Fruit fly (Drosophila melanogaster): Measurements from ENCODE around the gene Drice.

The Drice gene

DNA sequence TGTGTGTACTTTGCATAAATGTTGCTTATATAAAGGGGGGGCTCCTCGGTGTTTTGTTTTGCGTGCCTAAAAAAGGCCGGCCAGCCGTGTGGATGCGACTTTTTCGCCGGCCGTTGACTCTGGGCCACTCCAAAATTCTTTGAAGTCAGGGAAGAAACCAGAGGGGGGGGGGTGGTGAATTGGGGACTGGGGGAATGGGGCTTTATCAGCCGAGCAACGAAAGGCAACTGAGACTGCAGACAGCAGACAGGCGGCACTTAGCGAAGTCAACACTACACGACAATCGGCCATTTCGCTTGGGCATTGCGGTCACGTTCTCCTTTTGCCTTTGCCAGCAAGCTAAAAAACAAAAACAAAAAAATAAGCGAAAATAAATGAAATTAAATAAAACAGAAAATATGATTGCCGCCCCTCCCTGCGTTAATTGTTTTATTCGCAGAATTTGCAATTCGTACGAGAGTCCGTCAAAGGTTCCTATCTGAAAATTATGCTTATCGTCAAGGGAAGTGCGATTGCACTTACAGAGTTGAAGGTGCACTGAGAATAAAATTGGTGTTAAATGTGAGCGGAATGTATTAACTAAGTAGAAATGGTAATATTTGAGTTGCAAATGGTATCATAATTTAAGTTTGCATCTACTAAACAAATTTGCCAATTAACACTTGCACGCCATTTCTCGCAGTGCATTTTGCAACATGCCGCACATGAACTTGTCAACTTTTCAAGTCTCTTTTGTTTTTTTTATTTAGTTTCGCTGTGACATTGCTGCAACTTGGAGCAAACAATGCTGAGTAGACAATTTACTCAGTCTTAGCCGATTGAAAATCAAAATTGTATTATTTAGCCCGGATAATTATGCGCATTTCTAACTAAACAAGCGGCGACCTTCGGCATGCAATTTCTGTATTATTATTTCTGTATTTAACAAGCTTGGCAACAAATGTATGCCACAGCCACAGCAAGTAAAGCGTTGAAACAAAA is 13.2 kb upstream of the Drice start:
- TF ChIP-seq noc (tag; optimal IDR thresholded peaks at IDR 0.05), result no peak

DNA sequence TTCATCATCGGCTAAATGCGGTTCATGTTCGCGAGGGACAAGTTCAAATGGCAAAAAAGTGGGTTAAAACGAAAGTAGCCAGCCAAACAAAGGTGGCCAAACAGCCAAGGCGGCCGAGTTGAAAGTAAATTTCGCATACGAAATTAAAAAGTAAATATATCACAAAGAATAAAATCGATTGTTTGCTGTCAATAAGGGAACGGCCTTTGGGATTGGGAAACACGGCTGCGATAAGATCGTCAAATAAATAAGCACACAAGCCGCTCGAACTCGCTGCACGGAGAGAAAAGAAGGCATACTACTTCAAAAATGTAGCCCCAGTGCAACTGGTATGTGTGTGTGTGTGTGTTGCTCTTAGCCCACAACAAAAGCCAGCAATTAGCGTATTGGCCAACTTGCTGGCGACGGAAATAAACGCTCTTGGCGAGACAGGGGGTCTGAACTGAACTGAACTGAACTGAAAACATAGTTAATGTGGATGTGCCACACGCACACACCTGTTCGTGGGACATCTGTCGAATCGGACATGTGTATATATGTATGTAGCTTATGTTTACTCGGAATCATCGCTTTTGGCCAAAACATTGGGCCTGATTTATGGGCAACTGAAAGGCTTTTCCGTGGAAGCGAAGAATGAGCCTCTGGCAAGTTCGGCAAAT is 11.4 kb upstream of the Drice start:
- no peak for TF ChIP-seq noc (tag; optimal IDR thresholded peaks at IDR 0.05)

DNA sequence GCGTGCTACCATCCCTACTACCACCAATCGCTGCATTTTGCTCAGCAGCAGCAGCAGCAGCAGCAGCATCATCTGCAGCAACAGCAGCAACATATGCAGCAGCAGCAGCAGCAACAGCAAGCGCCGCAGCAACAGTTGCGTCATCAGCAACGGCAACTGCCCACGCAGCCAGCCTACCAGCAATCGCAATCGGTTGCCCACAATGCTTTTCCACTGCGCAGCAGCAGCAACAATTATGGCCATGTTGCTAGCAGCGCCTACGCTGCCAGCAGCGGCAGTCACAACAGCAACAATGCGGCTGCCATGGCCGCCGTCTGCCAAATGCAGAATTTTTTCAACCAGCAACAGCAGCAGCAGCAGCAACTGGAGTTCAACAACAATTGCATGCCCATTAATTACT is 9.3 kb upstream of the Drice start:
- TF ChIP-seq noc (tag; optimal IDR thresholded peaks at IDR 0.05), result no peak

- TF ChIP-seq noc (tag; optimal IDR thresholded peaks at IDR 0.05), result no peak
These were observed 5.1 kb upstream of the Drice start, which contains the start of gene sro for dm6 chr3R:29794161-29794882. sro (plus strand) TSS chr3R:29794597.

dm6 chr3R:29797183-29797582 is 2.3 kb upstream of the Drice start:
- no peak for TF ChIP-seq noc (tag; optimal IDR thresholded peaks at IDR 0.05)

- TF ChIP-seq noc (tag; optimal IDR thresholded peaks at IDR 0.05), result no peak
These were observed 197 bp downstream of the Drice start for dm6 chr3R:29799681-29800028.

DNA sequence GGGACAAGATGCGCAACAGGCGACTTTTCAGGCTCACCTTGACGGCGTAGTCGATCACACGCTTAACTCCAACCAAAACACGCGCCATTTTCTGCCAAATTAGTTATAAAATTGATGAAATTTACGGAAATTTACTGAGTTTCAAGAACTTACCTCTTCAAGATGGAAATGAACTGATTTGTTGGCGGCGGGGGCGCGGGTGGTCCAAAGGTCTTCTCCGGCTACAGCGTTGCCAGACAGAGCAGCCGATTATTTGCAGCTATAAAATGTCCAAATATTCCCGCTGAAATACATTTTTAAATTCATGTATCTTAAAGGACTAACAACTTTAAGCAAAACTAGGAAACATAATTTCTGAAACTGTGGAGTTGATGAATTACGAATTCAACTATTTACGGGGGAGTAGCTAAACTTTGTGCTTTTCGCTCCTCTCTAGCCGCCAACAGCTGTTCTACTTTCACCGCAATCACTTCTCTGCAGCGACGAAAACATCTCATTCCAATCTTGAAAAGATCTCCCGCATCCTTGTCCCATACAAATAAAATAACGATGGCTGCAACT is 3.4 kb downstream of the Drice start, which contains the start of the genes Etfb and CG7789:
TSS of gene Etfb (minus strand) at position 193 of the 561 bp plus-strand sequence.
TSS of gene CG7789 (plus strand) at position 444 of the 561 bp plus-strand sequence.
- peak; percentile 58 for TF ChIP-seq noc (tag; optimal IDR thresholded peaks at IDR 0.05)

DNA sequence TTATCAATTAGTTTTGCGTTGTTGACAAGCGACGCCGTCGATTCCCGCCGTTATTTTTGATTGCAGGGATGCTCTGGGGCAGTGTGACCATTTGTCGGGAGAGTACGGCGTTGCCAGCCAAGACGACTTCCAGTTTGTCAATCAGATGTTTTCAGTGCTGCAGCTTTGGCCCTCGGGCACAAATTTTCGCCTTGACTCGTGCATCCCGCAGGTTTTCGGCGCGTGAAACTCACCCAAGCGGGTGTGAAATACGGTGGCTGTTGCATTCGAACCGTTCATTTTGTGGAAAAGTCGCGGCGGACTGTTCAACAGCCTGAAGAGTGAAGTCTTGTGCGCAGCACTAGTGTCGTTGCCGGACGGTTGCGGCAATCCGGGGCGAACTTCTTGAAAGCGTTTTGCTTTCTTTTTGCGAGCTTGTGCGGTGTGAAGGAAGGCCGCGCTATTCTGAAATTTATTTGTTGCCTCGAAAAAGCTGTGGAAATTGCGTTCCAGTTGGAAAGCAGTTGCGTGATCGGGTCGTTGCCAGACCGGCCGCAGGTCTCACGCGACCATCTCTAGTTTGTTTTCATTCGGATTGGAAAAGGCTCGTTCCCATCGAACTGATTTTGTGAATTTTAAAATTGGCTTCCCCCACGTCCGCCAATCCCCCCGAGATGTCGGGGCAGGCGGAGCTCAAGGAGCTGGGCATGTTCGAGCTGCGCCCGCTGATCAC is 7.4 kb downstream of the Drice start, which contains the start of the genes ca and ncd:
TSS of gene ca (plus strand) at position 130 of the 712 bp plus-strand sequence.
TSS of gene ncd (minus strand) at position 446 of the 712 bp plus-strand sequence.
- TF ChIP-seq noc (tag; optimal IDR thresholded peaks at IDR 0.05), result no peak

DNA sequence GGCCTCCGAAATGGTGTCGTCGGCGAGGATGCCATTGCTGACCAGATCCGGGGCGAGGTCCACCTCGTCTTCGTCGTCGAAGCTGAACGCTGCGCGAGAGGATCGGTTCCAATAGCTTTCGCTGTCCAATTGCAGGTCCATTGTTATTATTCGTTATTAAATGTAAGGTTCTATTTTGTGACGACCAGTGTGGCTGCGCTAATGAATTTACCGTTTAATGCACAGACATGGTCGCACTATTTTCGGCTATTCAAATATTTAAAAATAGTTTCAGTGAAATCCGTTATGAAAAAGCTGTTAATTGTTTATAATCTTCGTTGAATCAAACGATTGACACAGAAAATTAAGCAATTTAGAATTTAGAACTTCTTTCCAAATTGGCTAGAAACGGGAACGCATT is 16.8 kb downstream of the Drice start, which contains the start of gene Vps16B:
TSS of gene Vps16B (minus strand) at position 186 of the 400 bp plus-strand sequence.
- TF ChIP-seq noc (tag; optimal IDR thresholded peaks at IDR 0.05), result no peak

DNA sequence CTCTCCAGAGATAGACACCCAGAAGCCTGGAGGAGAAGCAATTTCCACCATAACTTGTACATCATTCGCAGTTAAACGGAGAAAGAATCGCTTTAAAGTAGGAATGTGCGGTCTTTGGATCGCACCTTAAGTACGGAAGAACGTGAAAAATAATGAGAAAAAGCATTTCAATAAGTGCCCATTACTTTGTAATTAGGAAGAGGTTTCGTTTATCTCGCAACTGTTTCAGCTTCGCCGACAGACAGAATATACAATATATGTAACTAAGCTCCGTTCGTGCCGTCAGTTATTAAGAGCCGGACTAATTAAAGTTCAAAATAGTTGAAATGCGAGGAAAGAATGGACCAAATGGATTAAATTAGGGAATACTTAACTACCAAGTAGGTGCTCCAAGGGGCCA is 18.2 kb downstream of the Drice start, which contains the start of gene CG7829:
TSS of gene CG7829 (minus strand) at position 101 of the 400 bp plus-strand sequence.
- no peak for TF ChIP-seq noc (tag; optimal IDR thresholded peaks at IDR 0.05)

DNA sequence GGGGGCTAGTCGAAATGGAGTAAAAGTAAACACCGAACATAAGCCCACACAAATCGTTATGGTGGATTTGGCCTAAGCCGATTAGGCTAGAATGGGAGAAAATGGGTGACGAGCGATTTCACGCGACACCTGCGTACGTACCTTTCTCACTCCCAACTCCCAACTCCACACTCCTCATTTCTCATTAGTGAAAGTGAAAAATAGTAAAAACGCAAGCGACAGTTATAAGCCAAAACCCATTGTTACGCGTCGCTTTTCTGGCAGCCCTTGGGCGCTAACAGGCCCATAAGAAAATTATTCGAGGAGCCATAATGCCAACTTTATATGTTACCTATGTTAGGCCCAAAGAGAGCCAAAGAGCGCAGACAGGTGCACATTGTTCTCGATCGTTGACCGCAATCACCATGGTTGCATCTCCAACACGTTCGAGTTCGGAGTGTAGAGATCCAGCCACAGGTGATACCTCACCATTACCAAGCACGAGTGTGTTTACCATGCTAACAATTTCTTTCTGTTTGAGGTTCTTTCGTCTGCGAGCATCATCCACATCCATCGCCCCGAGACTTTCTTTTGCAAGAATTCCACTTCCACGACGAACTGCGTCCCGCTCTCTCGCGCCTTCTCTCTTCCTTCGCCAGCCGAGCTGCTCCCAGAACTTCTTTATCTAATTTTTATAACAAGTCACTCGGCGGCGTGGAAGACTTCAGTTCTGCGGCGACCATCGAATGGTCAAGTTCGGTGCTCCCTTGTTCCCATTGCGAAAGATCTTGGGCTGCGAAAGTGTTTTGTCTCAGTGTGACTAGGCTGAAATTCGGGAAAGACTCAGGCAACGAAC is 19.2 kb downstream of the Drice start, which contains the start of gene neo:
TSS of gene neo (plus strand) at position 698 of the 835 bp plus-strand sequence.
- no peak for TF ChIP-seq noc (tag; optimal IDR thresholded peaks at IDR 0.05)

DNA sequence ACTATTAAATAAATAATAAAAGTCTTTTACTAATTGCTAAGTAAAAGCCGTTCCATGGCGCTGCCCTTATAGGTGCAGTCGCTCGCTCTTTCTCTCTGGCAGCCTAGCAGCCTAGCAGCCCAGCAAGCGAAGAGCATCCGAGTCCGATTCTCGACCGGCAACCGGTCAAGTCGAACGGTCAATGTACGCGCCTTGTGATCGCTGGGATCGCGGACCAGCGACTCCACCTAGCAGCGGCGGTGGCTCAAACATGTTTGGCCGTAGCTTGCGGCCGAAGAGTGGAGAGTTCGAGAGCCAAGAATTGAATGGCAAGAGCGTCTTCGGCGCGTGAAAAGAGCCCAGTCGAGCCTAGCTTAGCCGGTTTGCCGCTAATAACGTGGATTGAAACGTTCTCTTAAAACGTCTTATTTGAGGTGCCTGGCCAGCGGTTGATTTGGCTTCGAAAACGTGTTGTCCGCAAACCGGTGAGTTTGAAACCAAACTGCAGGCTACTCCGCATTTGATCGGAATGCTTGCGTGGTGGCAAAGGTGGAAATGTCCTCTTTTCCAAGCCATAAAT is 29.8 kb downstream of the Drice start:
- TF ChIP-seq noc (tag; optimal IDR thresholded peaks at IDR 0.05), result no peak

dm6 chr3R:29830925-29831324 is 31.5 kb downstream of the Drice start:
- peak; percentile 61 for TF ChIP-seq noc (tag; optimal IDR thresholded peaks at IDR 0.05)
